Worm (Caenorhabditis elegans): Measurements from ENCODE around the gene Y60C6A.1.

- TF ChIP-seq T22C8.4 (GFP tag; IDR thresholded peaks at IDR 0.05) = no peak
- TF ChIP-seq ztf-23 (GFP tag; IDR thresholded peaks at IDR 0.05) = no peak
- TF ChIP-seq ztf-29 (GFP tag; IDR thresholded peaks at IDR 0.05) = no peak
- no peak for TF ChIP-seq flt-1 (GFP tag; IDR thresholded peaks at IDR 0.05)
- no peak for TF ChIP-seq klf-2 (GFP tag; conservative IDR thresholded peaks at IDR 0.05)
- TF ChIP-seq med-1 (GFP tag; optimal IDR thresholded peaks at IDR 0.05; ENCODE audit: insufficient read depth) = no peak
Measured at ce11 chrV:4801943-4802342, 18.5 kb downstream of the Y60C6A.1 start.
